Worm (Caenorhabditis elegans) whole organism, L1 larva: Measurements from ENCODE around the gene Y54G2A.11.

Source experiments
- aha-1 ChIP-seq: fragments of 150-350 bp; optimal IDR thresholded peaks from 2 replicates; lab custom pipeline; 2014; ENCODE audit warnings: missing biosample characterization, missing genetic modification characterization
- ces-1 ChIP-seq: fragments of 150-350 bp; optimal IDR thresholded peaks from 2 replicates; lab custom pipeline; 2014; ENCODE audit warnings: missing biosample characterization, missing genetic modification reagents, missing genetic modification characterization
- efl-3 ChIP-seq: fragments of 200-800 bp; sonication (Bioruptor generic); optimal IDR thresholded peaks from 2 replicates; lab custom pipeline; 2018; ENCODE audit warnings: mild to moderate bottlenecking, missing genetic modification characterization, missing compliant biosample characterization
- fkh-10 ChIP-seq: sonication (generic microtip); optimal IDR thresholded peaks from 2 replicates; lab custom pipeline; 2017; ENCODE audit warnings: missing biosample characterization, missing genetic modification reagents, missing genetic modification characterization
- fos-1 ChIP-seq: fragments of 150-350 bp; optimal IDR thresholded peaks from 2 replicates; lab custom pipeline; 2014; ENCODE audit warnings: missing biosample characterization, missing genetic modification characterization
- hlh-4 ChIP-seq: sonication (generic microtip); optimal IDR thresholded peaks from 2 replicates; lab custom pipeline; 2016; ENCODE audit warnings: mild to moderate bottlenecking, missing genetic modification characterization, missing compliant biosample characterization
- lin-13 ChIP-seq: fragments of 150-350 bp; optimal IDR thresholded peaks from 2 replicates; lab custom pipeline; 2014; ENCODE audit warnings: missing biosample characterization, missing genetic modification reagents, missing genetic modification characterization
- lin-15B ChIP-seq: fragments of 150-350 bp; sonication (generic microtip); optimal IDR thresholded peaks from 3 replicates; lab custom pipeline; 2014; ENCODE audit warnings: missing biosample characterization, missing genetic modification characterization
- nhr-237 ChIP-seq: fragments of 150-350 bp; optimal IDR thresholded peaks from 2 replicates; lab custom pipeline; 2014; ENCODE audit warnings: missing biosample characterization, missing genetic modification characterization
- rnt-1 ChIP-seq: sonication (generic microtip); optimal IDR thresholded peaks from 2 replicates; lab custom pipeline; 2016; ENCODE audit warnings: mild to moderate bottlenecking, missing genetic modification characterization, moderate library complexity, missing compliant biosample characterization
- snpc-4 ChIP-seq: fragments of 150-350 bp; optimal IDR thresholded peaks from 2 replicates; lab custom pipeline; 2014; ENCODE audit warnings: missing biosample characterization, missing genetic modification characterization
- sup-37 ChIP-seq: fragments of 200-800 bp; sonication (Bioruptor generic); optimal IDR thresholded peaks from 2 replicates; lab custom pipeline; 2018; ENCODE audit warnings: mild to moderate bottlenecking, missing genetic modification characterization, missing compliant biosample characterization
- unc-62 ChIP-seq: fragments of 150-350 bp; optimal IDR thresholded peaks from 2 replicates; lab custom pipeline; 2014; ENCODE audit warnings: missing biosample characterization, missing genetic modification reagents, missing genetic modification characterization

- TF ChIP-seq lin-15B (tag; lab: Kevin White, UChicago) (no peak), snpc-4 (tag; lab: Kevin White, UChicago) (no peak), sup-37 (no peak), unc-62 (GFP tag; lab: Kevin White, UChicago) (no peak), fos-1 (no peak), ces-1 (GFP tag; lab: Kevin White, UChicago) (no peak), aha-1 (tag; lab: Kevin White, UChicago) (no peak), lin-13 (no peak), nhr-237 (no peak), fkh-10 (GFP tag; lab: Kevin White, UChicago) (no peak), rnt-1 (tag; lab: Kevin White, UChicago) (no peak), efl-3 (GFP tag; lab: Kevin White, UChicago) (no peak), hlh-4 (no peak)
Observed at ce11 chrIV:2751568-2751967, 20.0 kb downstream of the Y54G2A.11 start, which contains the start of gene Y54G2A.41.
